Fruit fly (Drosophila melanogaster) whole organism, embryonic: ENCODE measurements around the gene CG32066.

Source experiments
- CG11247 ChIP-seq: fragments of 200-800 bp; sonication (Bioruptor generic); IDR thresholded peaks from 2 replicates; pipeline ENCODE4 v1.3.6; 2022; ENCODE audit warnings: missing biosample characterization, missing genetic modification characterization
- CG11456 ChIP-seq: fragments of 200-800 bp; sonication (Bioruptor generic); IDR thresholded peaks from 3 replicates; pipeline ENCODE4 v1.3.6; 2022; ENCODE audit warnings: missing biosample characterization, missing genetic modification characterization
- CG1233 ChIP-seq: fragments of 200-800 bp; sonication (Bioruptor generic); optimal IDR thresholded peaks from 4 replicates; lab custom pipeline; 2018; ENCODE audit warnings: missing biosample characterization, mild to moderate bottlenecking, missing genetic modification characterization
- CG12744 ChIP-seq: fragments of 200-800 bp; sonication (Bioruptor generic); optimal IDR thresholded peaks from 2 replicates; lab custom pipeline; 2016; ENCODE audit warnings: missing biosample characterization, missing genetic modification characterization
- CG13123 ChIP-seq: fragments of 200-800 bp; sonication (Bioruptor generic); optimal IDR thresholded peaks from 2 replicates; lab custom pipeline; 2016; ENCODE audit warnings: missing biosample characterization, missing genetic modification characterization
- CG15479 ChIP-seq: fragments of 200-800 bp; sonication (Bioruptor generic); optimal IDR thresholded peaks from 3 replicates; lab custom pipeline; 2019; ENCODE audit warnings: missing biosample characterization, mild to moderate bottlenecking, missing genetic modification characterization, moderate library complexity
- CG17385 ChIP-seq: fragments of 200-800 bp; sonication (Bioruptor generic); optimal IDR thresholded peaks from 3 replicates; lab custom pipeline; 2018; ENCODE audit warnings: missing biosample characterization, mild to moderate bottlenecking, missing genetic modification characterization
- CG17912 ChIP-seq: fragments of 200-800 bp; sonication (Bioruptor generic); optimal IDR thresholded peaks from 2 replicates; lab custom pipeline; 2018; ENCODE audit warnings: missing biosample characterization, mild to moderate bottlenecking, missing genetic modification characterization
- CG2712 ChIP-seq: fragments of 200-800 bp; optimal IDR thresholded peaks from 3 replicates; lab custom pipeline; 2019; ENCODE audit warnings: missing biosample characterization, mild to moderate bottlenecking, missing genetic modification characterization, moderate library complexity
- CG31365 ChIP-seq: fragments of 200-800 bp; sonication (Bioruptor generic); optimal IDR thresholded peaks from 2 replicates; lab custom pipeline; 2018; ENCODE audit warnings: missing biosample characterization, mild to moderate bottlenecking, missing genetic modification characterization
- CG4424 ChIP-seq: fragments of 200-800 bp; sonication (Bioruptor generic); optimal IDR thresholded peaks from 3 replicates; lab custom pipeline; 2016; ENCODE audit warnings: missing biosample characterization, missing genetic modification characterization
- CG6254 ChIP-seq: fragments of 200-800 bp; sonication (Bioruptor generic); optimal IDR thresholded peaks from 3 replicates; lab custom pipeline; 2017; ENCODE audit warnings: mild to moderate bottlenecking, missing biosample characterization, missing genetic modification reagents, missing genetic modification characterization
- CG6813 ChIP-seq: fragments of 200-800 bp; sonication (Bioruptor generic); optimal IDR thresholded peaks from 2 replicates; lab custom pipeline; 2017; ENCODE audit warnings: missing biosample characterization, missing genetic modification characterization, mild to moderate bottlenecking, moderate library complexity, missing genetic modification reagents
- CG7963 ChIP-seq: fragments of 200-800 bp; sonication (Bioruptor generic); IDR thresholded peaks from 3 replicates; pipeline ENCODE4 v1.3.6; 2022; ENCODE audit warnings: missing biosample characterization, missing genetic modification characterization; ENCODE audit not compliant: partially characterized antibody
- CG8290 ChIP-seq, 3 experiments: fragments of 200-800 bp; sonication (Bioruptor generic); optimal IDR thresholded peaks; 2 replicates each; lab custom pipeline; 2016 to 2019; ENCODE audit warnings: missing biosample characterization in 3 of 3, missing genetic modification characterization in 3 of 3, mild to moderate bottlenecking in 2 of 3, moderate library complexity in 1 of 3
- CG8388 ChIP-seq: fragments of 200-800 bp; sonication (Bioruptor generic); optimal IDR thresholded peaks from 2 replicates; lab custom pipeline; 2019; ENCODE audit warnings: missing biosample characterization, mild to moderate bottlenecking, missing genetic modification characterization, moderate library complexity
- CG9437 ChIP-seq: fragments of 200-800 bp; sonication (Bioruptor generic); optimal IDR thresholded peaks from 2 replicates; lab custom pipeline; 2018; ENCODE audit warnings: missing biosample characterization, mild to moderate bottlenecking, missing genetic modification characterization
- Dip3 ChIP-seq: fragments of 200-800 bp; sonication (Bioruptor generic); optimal IDR thresholded peaks from 3 replicates; lab custom pipeline; 2016; ENCODE audit warnings: missing biosample characterization, missing genetic modification characterization
- Eip74EF ChIP-seq, 2 experiments: fragments of 200-800 bp in 1 of 2; fragments of >200 bp in 1 of 2; sonication (Bioruptor generic) in 1 of 2; optimal IDR thresholded peaks; 2 replicates each; lab custom pipeline; 2017 to 2019; ENCODE audit warnings: missing biosample characterization in 2 of 2, missing genetic modification characterization in 2 of 2, mild to moderate bottlenecking in 1 of 2, moderate library complexity in 1 of 2
- H2.0 ChIP-seq: fragments of 200-800 bp; sonication (Bioruptor generic); IDR thresholded peaks from 2 replicates; pipeline ENCODE4 v1.3.6; 2022; ENCODE audit warnings: missing biosample characterization, missing genetic modification characterization
- Hand ChIP-seq: fragments of 200-800 bp; sonication (Bioruptor generic); optimal IDR thresholded peaks from 2 replicates; lab custom pipeline; 2017; ENCODE audit warnings: mild to moderate bottlenecking, missing biosample characterization, missing genetic modification reagents, missing genetic modification characterization
- Hr39 ChIP-seq: fragments of >200 bp; optimal IDR thresholded peaks from 2 replicates; lab custom pipeline; 2017
- Hr78 ChIP-seq, 2 experiments: fragments of 200-800 bp in 1 of 2; fragments of >200 bp in 1 of 2; sonication (Bioruptor generic) in 1 of 2; optimal IDR thresholded peaks; 2 replicates each; lab custom pipeline; 2017 to 2019; ENCODE audit warnings: missing biosample characterization in 2 of 2, missing genetic modification characterization in 2 of 2, mild to moderate bottlenecking in 1 of 2, moderate library complexity in 1 of 2
- NFAT ChIP-seq: fragments of 200-800 bp; sonication (Bioruptor generic); IDR thresholded peaks from 2 replicates; pipeline ENCODE4 v1.3.6; 2022; ENCODE audit warnings: missing biosample characterization, missing genetic modification characterization
- PHDP ChIP-seq: fragments of 200-800 bp; sonication (Bioruptor generic); optimal IDR thresholded peaks from 3 replicates; lab custom pipeline; 2018; ENCODE audit warnings: missing biosample characterization, mild to moderate bottlenecking, missing genetic modification characterization, moderate library complexity
- Ptx1 ChIP-seq: fragments of 200-800 bp; sonication (Bioruptor generic); IDR thresholded peaks from 2 replicates; pipeline ENCODE4 v1.3.6; 2022; ENCODE audit warnings: missing biosample characterization, missing genetic modification characterization
- ac ChIP-seq: fragments of 200-800 bp; sonication (Bioruptor generic); optimal IDR thresholded peaks from 3 replicates; lab custom pipeline; 2017; ENCODE audit warnings: missing biosample characterization, mild to moderate bottlenecking, missing genetic modification characterization
- ase ChIP-seq: fragments of 200-800 bp; sonication (Bioruptor generic); IDR thresholded peaks from 3 replicates; pipeline ENCODE4 v1.3.6; 2022; ENCODE audit warnings: missing biosample characterization, missing genetic modification characterization
- dm ChIP-seq: fragments of 200-800 bp; sonication (Bioruptor generic); optimal IDR thresholded peaks from 3 replicates; lab custom pipeline; 2016; ENCODE audit warnings: missing biosample characterization, missing genetic modification characterization
- emc ChIP-seq: fragments of 200-800 bp; sonication (Bioruptor generic); optimal IDR thresholded peaks from 2 replicates; lab custom pipeline; 2016; ENCODE audit warnings: missing biosample characterization, missing genetic modification characterization
- esg ChIP-seq: fragments of 200-800 bp; sonication (Bioruptor generic); conservative IDR thresholded peaks from 2 replicates; pipeline ENCODE4 v1.3.6; 2022; ENCODE audit warnings: missing biosample characterization, missing genetic modification characterization
- fd102C ChIP-seq: fragments of 200-800 bp; sonication (Bioruptor generic); optimal IDR thresholded peaks from 2 replicates; lab custom pipeline; 2018; ENCODE audit warnings: missing biosample characterization, mild to moderate bottlenecking, missing genetic modification characterization, moderate library complexity
- fru ChIP-seq: fragments of >200 bp; optimal IDR thresholded peaks from 2 replicates; lab custom pipeline; 2017
- hbn ChIP-seq: fragments of 200-800 bp; sonication (Bioruptor generic); IDR thresholded peaks from 2 replicates; pipeline ENCODE4 v1.3.6; 2022; ENCODE audit warnings: missing biosample characterization, missing genetic modification characterization; ENCODE audit not compliant: partially characterized antibody
- jing ChIP-seq: fragments of 200-800 bp; sonication (Bioruptor generic); optimal IDR thresholded peaks from 2 replicates; lab custom pipeline; 2018; ENCODE audit warnings: missing biosample characterization, mild to moderate bottlenecking, missing genetic modification characterization
- lbe ChIP-seq: fragments of 200-800 bp; sonication (Bioruptor generic); optimal IDR thresholded peaks from 2 replicates; lab custom pipeline; 2016; ENCODE audit warnings: missing biosample characterization, mild to moderate bottlenecking, missing genetic modification characterization
- nerfin-1 ChIP-seq: fragments of 200-800 bp; sonication (Bioruptor generic); optimal IDR thresholded peaks from 3 replicates; lab custom pipeline; 2019; ENCODE audit warnings: missing biosample characterization, mild to moderate bottlenecking, missing genetic modification characterization, moderate library complexity
- org-1 ChIP-seq: fragments of 200-800 bp; sonication (Bioruptor generic); optimal IDR thresholded peaks from 2 replicates; lab custom pipeline; 2017; ENCODE audit warnings: missing biosample characterization, missing genetic modification characterization
- pfk ChIP-seq: fragments of 200-800 bp; sonication (Bioruptor generic); optimal IDR thresholded peaks from 2 replicates; lab custom pipeline; 2018; ENCODE audit warnings: missing biosample characterization, mild to moderate bottlenecking, missing genetic modification characterization, moderate library complexity
- pho ChIP-seq: fragments of 200-800 bp; sonication (Bioruptor generic); optimal IDR thresholded peaks from 2 replicates; lab custom pipeline; 2016; ENCODE audit warnings: missing biosample characterization, missing genetic modification characterization
- phol ChIP-seq: fragments of 200-800 bp; sonication (Bioruptor generic); optimal IDR thresholded peaks from 3 replicates; lab custom pipeline; 2018; ENCODE audit warnings: missing biosample characterization, mild to moderate bottlenecking, missing genetic modification characterization, moderate library complexity
- rib ChIP-seq: fragments of 200-800 bp; sonication (Bioruptor generic); IDR thresholded peaks from 2 replicates; pipeline ENCODE4 v1.3.6; 2022; ENCODE audit warnings: missing biosample characterization, missing genetic modification characterization
- scrt ChIP-seq: fragments of 200-800 bp; sonication (Bioruptor generic); optimal IDR thresholded peaks from 2 replicates; lab custom pipeline; 2018; ENCODE audit warnings: missing biosample characterization, mild to moderate bottlenecking, missing genetic modification characterization, moderate library complexity
- sens ChIP-seq: fragments of 200-800 bp; sonication (Bioruptor generic); peaks from one replicate; lab custom pipeline; 2016; ENCODE audit warnings: missing biosample characterization, missing genetic modification characterization
- sqz ChIP-seq: fragments of 200-800 bp; sonication (Bioruptor generic); optimal IDR thresholded peaks from 3 replicates; lab custom pipeline; 2018; ENCODE audit warnings: missing biosample characterization, mild to moderate bottlenecking, missing genetic modification characterization
- unpg ChIP-seq: fragments of 200-800 bp; sonication (Bioruptor generic); optimal IDR thresholded peaks from 3 replicates; lab custom pipeline; 2018; ENCODE audit warnings: missing biosample characterization, mild to moderate bottlenecking, missing genetic modification characterization, moderate library complexity
- zen ChIP-seq: fragments of 200-800 bp; sonication (Bioruptor generic); optimal IDR thresholded peaks from 3 replicates; lab custom pipeline; 2018; ENCODE audit warnings: missing biosample characterization, mild to moderate bottlenecking, missing genetic modification characterization, moderate library complexity
- zen2 ChIP-seq: fragments of 200-800 bp; sonication (Bioruptor generic); IDR thresholded peaks from 3 replicates; pipeline ENCODE4 v1.3.6; 2022; ENCODE audit warnings: missing biosample characterization, missing genetic modification characterization; ENCODE audit not compliant: partially characterized antibody

CG32066 gene

dm6 chr3L:10660744-10661589, at the start of gene CG32066, which contains the start of gene CG8003 (continued):
- peak; percentile 85 for TF ChIP-seq sqz (GFP tag; lab: Kevin White, UChicago)
- no peak for TF ChIP-seq CG6254 (GFP tag; lab: Kevin White, UChicago)
- peak; percentile 85 for TF ChIP-seq CG7963 (GFP tag; lab: Robert Waterston, UW)
- TF ChIP-seq zen2 (GFP tag; lab: Robert Waterston, UW) = no peak; the same call in 2 of the 3 replicates
- TF ChIP-seq Ptx1 (GFP tag; lab: Robert Waterston, UW) = 0 out of 2 replicates have a peak, but pooled peaks have one; percentile 35
- peak; percentile 38 for TF ChIP-seq CG8290 (GFP tag; optimal IDR thresholded peaks at IDR 0.05; lab: Kevin White, UChicago)
- peak in 1 of 2 experiments; percentile 78 for TF ChIP-seq CG8290 (tag; optimal IDR thresholded peaks at IDR 0.05; lab: Kevin White, UChicago)
- TF ChIP-seq CG17912 (GFP tag; lab: Kevin White, UChicago) = no peak
- TF ChIP-seq unpg = no peak
- TF ChIP-seq jing = no peak
- TF ChIP-seq hbn (GFP tag; lab: Robert Waterston, UW) = peak; percentile 89
- TF ChIP-seq CG11247 (GFP tag; lab: Robert Waterston, UW) = no peak
- peak; percentile 64 for TF ChIP-seq CG2712 (tag; lab: Kevin White, UChicago)
- TF ChIP-seq ac (GFP tag; lab: Kevin White, UChicago) = peak; percentile 17
- peak; percentile 16 for TF ChIP-seq lbe (GFP tag; lab: Kevin White, UChicago)
- TF ChIP-seq ase (GFP tag; lab: Robert Waterston, UW) = peak; percentile 39; the same call in 1 of the 3 replicates
- TF ChIP-seq scrt (GFP tag; lab: Kevin White, UChicago) = peak; percentile 26
- TF ChIP-seq PHDP (tag; lab: Kevin White, UChicago) = peak; percentile 12
- TF ChIP-seq org-1 (GFP tag; lab: Kevin White, UChicago) = no peak
- peak; percentile 52; the same call in 1 of the 3 replicates for TF ChIP-seq CG11456 (GFP tag; lab: Robert Waterston, UW)
- TF ChIP-seq esg (GFP tag; lab: Robert Waterston, UW) = no peak
- no peak for TF ChIP-seq CG13123 (GFP tag; lab: Kevin White, UChicago)
- peak in 1 of 2 experiments; percentile 24 for TF ChIP-seq Eip74EF (GFP tag; optimal IDR thresholded peaks at IDR 0.05; lab: Kevin White, UChicago)
- no peak for TF ChIP-seq pho (GFP tag; lab: Kevin White, UChicago)
- TF ChIP-seq phol (tag; lab: Kevin White, UChicago) = peak; percentile 25
- peak; percentile 77 for TF ChIP-seq NFAT (GFP tag; lab: Robert Waterston, UW)
- peak; percentile 13 for TF ChIP-seq CG8388 (GFP tag; lab: Kevin White, UChicago)
- no peak for TF ChIP-seq fru (lab: Kevin White, UChicago)
- peak; percentile 68 for TF ChIP-seq CG9437
- no peak for TF ChIP-seq Dip3
- TF ChIP-seq CG6813 (GFP tag; lab: Kevin White, UChicago) = peak; percentile 9
- no peak for TF ChIP-seq CG31365 (tag; lab: Kevin White, UChicago)
- no peak; the same call in 1 of the 2 replicates for TF ChIP-seq H2.0 (GFP tag; lab: Robert Waterston, UW)
- TF ChIP-seq nerfin-1 (tag; lab: Kevin White, UChicago) = peak; percentile 96
- TF ChIP-seq sens (GFP tag; lab: Kevin White, UChicago) = peak; percentile 78
- no peak for TF ChIP-seq Hr39 (lab: Kevin White, UChicago)
- TF ChIP-seq CG4424 (GFP tag; lab: Kevin White, UChicago) = no peak
- TF ChIP-seq CG1233 (GFP tag; lab: Kevin White, UChicago) = no peak
- no peak for TF ChIP-seq rib (GFP tag; lab: Robert Waterston, UW)
- TF ChIP-seq CG17385 (GFP tag; lab: Kevin White, UChicago) = peak; percentile 24
- TF ChIP-seq CG15479 = no peak
- TF ChIP-seq fd102C = peak; percentile 0
- no peak for TF ChIP-seq CG12744 (GFP tag; lab: Kevin White, UChicago)
- TF ChIP-seq zen (tag; lab: Kevin White, UChicago) = no peak
- no peak for TF ChIP-seq pfk (GFP tag; lab: Kevin White, UChicago)
- TF ChIP-seq Hand (GFP tag; lab: Kevin White, UChicago) = peak; percentile 2
- TF ChIP-seq Hr78 (GFP tag; optimal IDR thresholded peaks at IDR 0.05; lab: Kevin White, UChicago) = no peak
- peak; percentile 3 for TF ChIP-seq dm (GFP tag; lab: Kevin White, UChicago)
- no peak for TF ChIP-seq emc (GFP tag; lab: Kevin White, UChicago)
